Worm (Caenorhabditis elegans) whole organism, L3 larva: ENCODE measurements around the gene top-3.

Experiments
- fkh-10 ChIP-seq: sonication (generic microtip); optimal IDR thresholded peaks from 2 replicates; lab custom pipeline; 2017; ENCODE audit warnings: missing biosample characterization, missing genetic modification reagents, missing genetic modification characterization
- mml-1 ChIP-seq: fragments of 150-350 bp; sonication (generic microtip); optimal IDR thresholded peaks from 3 replicates; lab custom pipeline; 2014; ENCODE audit warnings: missing biosample characterization, missing genetic modification characterization
- nhr-12 ChIP-seq: fragments of 150-350 bp; optimal IDR thresholded peaks from 2 replicates; lab custom pipeline; 2014; ENCODE audit warnings: missing biosample characterization, missing genetic modification characterization
- snpc-4 ChIP-seq: fragments of 150-350 bp; optimal IDR thresholded peaks from 2 replicates; lab custom pipeline; 2014; ENCODE audit warnings: missing biosample characterization, missing genetic modification characterization
- tbx-2 ChIP-seq: sonication (generic microtip); optimal IDR thresholded peaks from 2 replicates; lab custom pipeline; 2016; ENCODE audit warnings: mild to moderate bottlenecking, missing genetic modification characterization, missing compliant biosample characterization

ce11 chrIII:11909778-11910177 is 50.2 kb downstream of the top-3 start, which contains the start of gene faah-4:
- TF ChIP-seq mml-1 (tag; lab: Kevin White, UChicago), result no peak
- TF ChIP-seq snpc-4 (tag; lab: Kevin White, UChicago), result no peak
- TF ChIP-seq nhr-12, result no peak
- no peak for TF ChIP-seq fkh-10 (GFP tag; lab: Kevin White, UChicago)
- TF ChIP-seq tbx-2 (tag; lab: Kevin White, UChicago), result no peak
